Fruit fly (Drosophila melanogaster) whole organism, embryonic: ENCODE data around the gene CG33235.

ENCODE experiments used
- Aef1 ChIP-seq: fragments of 200-800 bp; sonication (Bioruptor generic); IDR thresholded peaks from 3 replicates; pipeline ENCODE4 v1.3.6; 2022; ENCODE audit warnings: missing biosample characterization, missing genetic modification characterization
- Antp ChIP-seq: fragments of 200-800 bp; sonication (Bioruptor generic); optimal IDR thresholded peaks from 3 replicates; lab custom pipeline; 2016; ENCODE audit warnings: missing biosample characterization, missing genetic modification characterization
- B-H1 ChIP-seq: fragments of 200-800 bp; sonication (Bioruptor generic); IDR thresholded peaks from 3 replicates; pipeline ENCODE4 v1.3.6; 2022; ENCODE audit warnings: missing biosample characterization, missing genetic modification characterization
- Blimp-1 ChIP-seq: fragments of 200-800 bp; sonication (Bioruptor generic); optimal IDR thresholded peaks from 3 replicates; lab custom pipeline; 2018; ENCODE audit warnings: missing biosample characterization, missing genetic modification characterization, mild to moderate bottlenecking, moderate library complexity, missing genetic modification reagents
- CG10462 ChIP-seq: fragments of 200-800 bp; sonication (Bioruptor generic); optimal IDR thresholded peaks from 2 replicates; lab custom pipeline; 2016; ENCODE audit warnings: missing biosample characterization, missing genetic modification characterization
- CG10654 ChIP-seq: fragments of 200-800 bp; sonication (Bioruptor generic); optimal IDR thresholded peaks from 2 replicates; lab custom pipeline; 2016; ENCODE audit warnings: missing biosample characterization, missing genetic modification characterization
- CG12391 ChIP-seq: fragments of 200-800 bp; sonication (Bioruptor generic); optimal IDR thresholded peaks from 3 replicates; lab custom pipeline; 2018; ENCODE audit warnings: missing biosample characterization, mild to moderate bottlenecking, missing genetic modification characterization, moderate library complexity
- CG14014 ChIP-seq: fragments of 200-800 bp; sonication (Bioruptor generic); IDR thresholded peaks from 2 replicates; pipeline ENCODE4 v1.3.6; 2022; ENCODE audit warnings: missing biosample characterization, missing genetic modification characterization
- CG14441 ChIP-seq: fragments of 200-800 bp; sonication (Bioruptor generic); IDR thresholded peaks from 2 replicates; pipeline ENCODE4 v1.3.6; 2022; ENCODE audit warnings: missing biosample characterization, missing genetic modification characterization
- CG15011 ChIP-seq: fragments of 200-800 bp; sonication (Bioruptor generic); optimal IDR thresholded peaks from 3 replicates; lab custom pipeline; 2018; ENCODE audit warnings: missing biosample characterization, mild to moderate bottlenecking, missing genetic modification characterization
- CG1529 ChIP-seq: fragments of 200-800 bp; sonication (Bioruptor generic); optimal IDR thresholded peaks from 3 replicates; lab custom pipeline; 2018; ENCODE audit warnings: missing biosample characterization, missing genetic modification characterization
- CG16815 ChIP-seq: fragments of 200-800 bp; sonication (Bioruptor generic); optimal IDR thresholded peaks from 3 replicates; lab custom pipeline; 2017; ENCODE audit warnings: missing biosample characterization, mild to moderate bottlenecking, missing genetic modification characterization
- CG17802 ChIP-seq: fragments of 200-800 bp; sonication (Bioruptor generic); optimal IDR thresholded peaks from 2 replicates; lab custom pipeline; 2018; ENCODE audit warnings: missing biosample characterization, mild to moderate bottlenecking, missing genetic modification characterization, moderate library complexity
- CG18764 ChIP-seq: fragments of 200-800 bp; sonication (Bioruptor generic); optimal IDR thresholded peaks from 3 replicates; lab custom pipeline; 2016; ENCODE audit warnings: missing biosample characterization, missing genetic modification characterization
- CG30403 ChIP-seq: fragments of 200-800 bp; sonication (Bioruptor generic); optimal IDR thresholded peaks from 3 replicates; lab custom pipeline; 2016; ENCODE audit warnings: missing biosample characterization, missing genetic modification characterization
- CG3163 ChIP-seq: fragments of 200-800 bp; sonication (Bioruptor generic); optimal IDR thresholded peaks from 3 replicates; lab custom pipeline; 2016; ENCODE audit warnings: missing biosample characterization, missing genetic modification characterization
- CG33213 ChIP-seq: fragments of 200-800 bp; sonication (Bioruptor generic); optimal IDR thresholded peaks from 3 replicates; lab custom pipeline; 2016; ENCODE audit warnings: missing biosample characterization, missing genetic modification characterization
- CG34376 ChIP-seq: fragments of 200-800 bp; sonication (Bioruptor generic); optimal IDR thresholded peaks from 2 replicates; lab custom pipeline; 2018; ENCODE audit warnings: missing biosample characterization, mild to moderate bottlenecking, missing genetic modification characterization
- CG4707 ChIP-seq: fragments of 200-800 bp; sonication (Bioruptor generic); optimal IDR thresholded peaks from 2 replicates; lab custom pipeline; 2018; ENCODE audit warnings: missing biosample characterization, mild to moderate bottlenecking, missing genetic modification characterization, moderate library complexity
- CG7357 ChIP-seq: fragments of 200-800 bp; sonication (Bioruptor generic); IDR thresholded peaks from 3 replicates; pipeline ENCODE4 v1.3.6; 2022; ENCODE audit warnings: missing biosample characterization, missing genetic modification characterization
- CG8290 ChIP-seq, 3 experiments: fragments of 200-800 bp; sonication (Bioruptor generic); optimal IDR thresholded peaks; 2 replicates each; lab custom pipeline; 2016 to 2019; ENCODE audit warnings: missing biosample characterization in 3 of 3, missing genetic modification characterization in 3 of 3, mild to moderate bottlenecking in 2 of 3, moderate library complexity in 1 of 3
- Camta ChIP-seq: fragments of 200-800 bp; sonication (Bioruptor generic); optimal IDR thresholded peaks from 2 replicates; lab custom pipeline; 2016; ENCODE audit warnings: missing biosample characterization, missing genetic modification characterization
- Drgx ChIP-seq: fragments of 200-800 bp; sonication (Bioruptor generic); IDR thresholded peaks from 2 replicates; pipeline ENCODE4 v1.3.6; 2022; ENCODE audit warnings: missing biosample characterization, missing genetic modification characterization
- HLH3B ChIP-seq: fragments of 200-800 bp; sonication (Bioruptor generic); IDR thresholded peaks from 2 replicates; pipeline ENCODE4 v1.3.6; 2022; ENCODE audit warnings: missing biosample characterization, missing genetic modification characterization
- HmgZ ChIP-seq: fragments of 200-800 bp; sonication (Bioruptor generic); optimal IDR thresholded peaks from 2 replicates; lab custom pipeline; 2018; ENCODE audit warnings: missing biosample characterization, mild to moderate bottlenecking, missing genetic modification characterization
- Oli ChIP-seq: fragments of 200-800 bp; sonication (Bioruptor generic); optimal IDR thresholded peaks from 2 replicates; lab custom pipeline; 2018; ENCODE audit warnings: missing biosample characterization, mild to moderate bottlenecking, missing genetic modification characterization, moderate library complexity
- Xbp1 ChIP-seq: fragments of 200-800 bp; sonication (Bioruptor generic); optimal IDR thresholded peaks from 3 replicates; lab custom pipeline; 2016; ENCODE audit warnings: missing biosample characterization, mild to moderate bottlenecking, missing genetic modification characterization
- Xrp1 ChIP-seq: fragments of 200-800 bp; sonication (Bioruptor generic); IDR thresholded peaks from 2 replicates; pipeline ENCODE4 v1.3.6; 2022; ENCODE audit warnings: missing biosample characterization, missing genetic modification characterization
- amos ChIP-seq: fragments of 200-800 bp; sonication (Bioruptor generic); IDR thresholded peaks from 2 replicates; pipeline ENCODE4 v1.3.6; 2022; ENCODE audit warnings: missing biosample characterization, missing genetic modification characterization; ENCODE audit not compliant: partially characterized antibody
- ara ChIP-seq: fragments of 200-800 bp; sonication (Bioruptor generic); IDR thresholded peaks from 2 replicates; pipeline ENCODE4 v1.3.6; 2022; ENCODE audit warnings: missing biosample characterization, missing genetic modification characterization
- ash1 ChIP-seq: fragments of 200-800 bp; sonication (Bioruptor generic); optimal IDR thresholded peaks from 2 replicates; lab custom pipeline; 2018; ENCODE audit warnings: missing biosample characterization, mild to moderate bottlenecking, missing genetic modification characterization
- bsh ChIP-seq, 2 experiments: fragments of 200-800 bp; sonication (Bioruptor generic); optimal IDR thresholded peaks; 2 replicates each; lab custom pipeline; 2017 to 2018; ENCODE audit warnings: mild to moderate bottlenecking in 2 of 2, missing biosample characterization in 2 of 2, missing genetic modification characterization in 2 of 2, moderate library complexity in 1 of 2
- cwo ChIP-seq: fragments of 200-800 bp; sonication (Bioruptor generic); optimal IDR thresholded peaks from 3 replicates; lab custom pipeline; 2017; ENCODE audit warnings: missing biosample characterization, missing genetic modification characterization, mild to moderate bottlenecking, moderate library complexity, missing genetic modification reagents
- dimm ChIP-seq: fragments of 200-800 bp; sonication (Bioruptor generic); IDR thresholded peaks from 2 replicates; pipeline ENCODE4 v1.3.6; 2022; ENCODE audit warnings: missing biosample characterization, missing genetic modification characterization
- ems ChIP-seq: fragments of 200-800 bp; sonication (Bioruptor generic); optimal IDR thresholded peaks from 3 replicates; lab custom pipeline; 2016; ENCODE audit warnings: missing biosample characterization, missing genetic modification characterization
- esg ChIP-seq: fragments of 200-800 bp; sonication (Bioruptor generic); conservative IDR thresholded peaks from 2 replicates; pipeline ENCODE4 v1.3.6; 2022; ENCODE audit warnings: missing biosample characterization, missing genetic modification characterization
- hth ChIP-seq: fragments of >200 bp; optimal IDR thresholded peaks from 2 replicates; lab custom pipeline; 2017; ENCODE audit warnings: inconsistent platforms
- lab ChIP-seq: fragments of 200-800 bp; sonication (Bioruptor generic); optimal IDR thresholded peaks from 3 replicates; lab custom pipeline; 2017; ENCODE audit warnings: missing biosample characterization, missing genetic modification characterization, mild to moderate bottlenecking, moderate library complexity, missing genetic modification reagents
- onecut ChIP-seq: fragments of 200-800 bp; sonication (Bioruptor generic); IDR thresholded peaks from 2 replicates; pipeline ENCODE4 v1.3.6; 2022; ENCODE audit warnings: missing biosample characterization, missing genetic modification characterization
- org-1 ChIP-seq: fragments of 200-800 bp; sonication (Bioruptor generic); optimal IDR thresholded peaks from 2 replicates; lab custom pipeline; 2017; ENCODE audit warnings: missing biosample characterization, missing genetic modification characterization
- pb ChIP-seq: fragments of 200-800 bp; sonication (Bioruptor generic); optimal IDR thresholded peaks from 3 replicates; lab custom pipeline; 2016; ENCODE audit warnings: missing biosample characterization, missing genetic modification characterization
- pho ChIP-seq: fragments of 200-800 bp; sonication (Bioruptor generic); optimal IDR thresholded peaks from 2 replicates; lab custom pipeline; 2016; ENCODE audit warnings: missing biosample characterization, missing genetic modification characterization
- pnt ChIP-seq: fragments of 200-800 bp; sonication (Bioruptor generic); optimal IDR thresholded peaks from 3 replicates; lab custom pipeline; 2016; ENCODE audit warnings: missing biosample characterization, missing genetic modification characterization
- ranshi ChIP-seq: fragments of 200-800 bp; sonication (Bioruptor generic); IDR thresholded peaks from 2 replicates; pipeline ENCODE4 v1.3.6; 2022; ENCODE audit warnings: missing biosample characterization, missing genetic modification characterization
- sisA ChIP-seq: fragments of 200-800 bp; sonication (Bioruptor generic); IDR thresholded peaks from 2 replicates; pipeline ENCODE4 v1.3.6; 2022; ENCODE audit warnings: missing biosample characterization, missing genetic modification characterization
- slp2 ChIP-seq: fragments of 200-800 bp; sonication (Bioruptor generic); optimal IDR thresholded peaks from 2 replicates; lab custom pipeline; 2016; ENCODE audit warnings: missing biosample characterization, missing genetic modification characterization
- tin ChIP-seq: fragments of 200-800 bp; sonication (Bioruptor generic); optimal IDR thresholded peaks from 3 replicates; lab custom pipeline; 2016; ENCODE audit warnings: missing biosample characterization, missing genetic modification characterization
- tna ChIP-seq: fragments of 200-800 bp; sonication (Bioruptor generic); IDR thresholded peaks from 2 replicates; pipeline ENCODE4 v1.3.6; 2022; ENCODE audit warnings: missing biosample characterization, missing genetic modification characterization; ENCODE audit not compliant: partially characterized antibody
- toy ChIP-seq: fragments of 200-800 bp; sonication (Bioruptor generic); IDR thresholded peaks from 2 replicates; pipeline ENCODE4 v1.3.6; 2022; ENCODE audit warnings: missing biosample characterization, missing genetic modification characterization
- twi ChIP-seq: fragments of 200-800 bp; optimal IDR thresholded peaks from 2 replicates; lab custom pipeline; 2019; ENCODE audit warnings: missing biosample characterization, mild to moderate bottlenecking, missing genetic modification characterization, moderate library complexity
- zen ChIP-seq: fragments of 200-800 bp; sonication (Bioruptor generic); optimal IDR thresholded peaks from 3 replicates; lab custom pipeline; 2018; ENCODE audit warnings: missing biosample characterization, mild to moderate bottlenecking, missing genetic modification characterization, moderate library complexity

Gene CG33235

DNA sequence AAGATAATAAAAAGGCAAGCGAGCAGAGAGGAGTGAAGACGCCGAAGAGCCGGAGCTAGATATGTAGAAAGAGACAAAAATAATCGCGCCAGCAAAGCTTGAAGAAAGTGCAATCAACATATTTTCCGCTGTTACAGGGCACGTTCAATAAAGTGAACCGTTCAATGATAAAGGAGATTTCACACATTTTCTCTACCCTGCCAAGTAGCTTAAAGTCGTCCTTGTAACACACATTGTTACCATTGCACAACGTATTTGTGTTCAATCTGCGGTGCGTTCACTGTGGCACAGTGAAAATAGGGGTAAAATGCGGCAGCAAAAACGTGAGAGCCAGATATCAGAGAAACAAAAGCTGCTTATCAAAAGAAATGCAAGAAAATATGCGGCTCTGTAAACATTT lies 8.1 kb upstream of the CG33235 start (continued):
- peak; percentile 8 for TF ChIP-seq Camta (GFP tag; lab: Kevin White, UChicago)
- TF ChIP-seq tna (GFP tag; lab: Robert Waterston, UW), result no peak
- peak; percentile 67 for TF ChIP-seq sisA (GFP tag; lab: Robert Waterston, UW)
- TF ChIP-seq ara, result peak; percentile 56; the same call in 1 of the 2 replicates
- TF ChIP-seq CG10654 (GFP tag; lab: Kevin White, UChicago), result peak; percentile 36
- peak; percentile 2 for TF ChIP-seq CG33213 (GFP tag; lab: Kevin White, UChicago)
- TF ChIP-seq CG18764, result peak; percentile 18
- no peak for TF ChIP-seq pho
- peak; percentile 40 for TF ChIP-seq Oli
- peak; percentile 55; the same call in 1 of the 2 replicates for TF ChIP-seq ranshi
- TF ChIP-seq bsh (GFP tag; optimal IDR thresholded peaks at IDR 0.05; lab: Kevin White, UChicago), result peak in 1 of 2 experiments; percentile 71
- TF ChIP-seq CG3163, result no peak
- no peak for TF ChIP-seq CG15011
- TF ChIP-seq CG10462 (GFP tag; lab: Kevin White, UChicago), result no peak
- TF ChIP-seq HmgZ (tag; lab: Kevin White, UChicago), result no peak
- TF ChIP-seq Xbp1 (GFP tag; lab: Kevin White, UChicago), result peak; percentile 60
- TF ChIP-seq CG34376, result no peak
- no peak for TF ChIP-seq Aef1 (GFP tag; lab: Robert Waterston, UW)
- peak; percentile 15 for TF ChIP-seq CG4707 (GFP tag; lab: Kevin White, UChicago)
- no peak; the same call in 2 of the 3 replicates for TF ChIP-seq B-H1 (GFP tag; lab: Robert Waterston, UW)
- peak; percentile 63; the same call in 1 of the 2 replicates for TF ChIP-seq Xrp1 (GFP tag; lab: Robert Waterston, UW)
- TF ChIP-seq Antp (GFP tag; lab: Kevin White, UChicago), result peak; percentile 59
- no peak for TF ChIP-seq CG8290 (GFP tag; optimal IDR thresholded peaks at IDR 0.05; lab: Kevin White, UChicago)
- peak in 1 of 2 experiments; percentile 62 for TF ChIP-seq CG8290 (tag; optimal IDR thresholded peaks at IDR 0.05; lab: Kevin White, UChicago)
- TF ChIP-seq CG30403 (GFP tag; lab: Kevin White, UChicago), result peak; percentile 39
- TF ChIP-seq toy (GFP tag; lab: Robert Waterston, UW), result no peak
- peak; percentile 25 for TF ChIP-seq lab (GFP tag; lab: Kevin White, UChicago)
- TF ChIP-seq tin, result peak; percentile 42
- 0 out of 3 replicates have a peak, but pooled peaks have one; percentile 21 for TF ChIP-seq CG7357 (GFP tag; lab: Robert Waterston, UW)
- 0 out of 2 replicates have a peak, but pooled peaks have one; percentile 18 for TF ChIP-seq CG14014 (GFP tag; lab: Robert Waterston, UW)
- TF ChIP-seq dimm (GFP tag; lab: Robert Waterston, UW), result no peak
- TF ChIP-seq zen (tag; lab: Kevin White, UChicago), result no peak
- TF ChIP-seq CG1529 (GFP tag; lab: Kevin White, UChicago), result peak; percentile 35
- peak; percentile 59 for TF ChIP-seq pnt (GFP tag; lab: Kevin White, UChicago)
- TF ChIP-seq HLH3B, result peak; percentile 39; the same call in 1 of the 2 replicates
- TF ChIP-seq Drgx, result peak; percentile 57
- TF ChIP-seq CG14441 (GFP tag; lab: Robert Waterston, UW), result peak; percentile 61
- peak; percentile 24 for TF ChIP-seq slp2 (GFP tag; lab: Kevin White, UChicago)
- 0 out of 2 replicates have a peak, but pooled peaks have one; percentile 13 for TF ChIP-seq esg
- TF ChIP-seq amos (GFP tag; lab: Robert Waterston, UW), result no peak
- TF ChIP-seq hth (lab: Kevin White, UChicago), result no peak
- TF ChIP-seq onecut (GFP tag; lab: Robert Waterston, UW), result 0 out of 2 replicates have a peak, but pooled peaks have one; percentile 22
- peak; percentile 37 for TF ChIP-seq pb (GFP tag; lab: Kevin White, UChicago)
- peak; percentile 19 for TF ChIP-seq org-1 (GFP tag; lab: Kevin White, UChicago)
- no peak for TF ChIP-seq ash1 (GFP tag; lab: Kevin White, UChicago)
- peak; percentile 22 for TF ChIP-seq CG16815 (GFP tag; lab: Kevin White, UChicago)
- TF ChIP-seq Blimp-1 (GFP tag; lab: Kevin White, UChicago), result peak; percentile 47
- TF ChIP-seq cwo (GFP tag; lab: Kevin White, UChicago), result no peak
- TF ChIP-seq ems (GFP tag; lab: Kevin White, UChicago), result peak; percentile 29
- no peak for TF ChIP-seq twi (tag; lab: Kevin White, UChicago)
- peak; percentile 29 for TF ChIP-seq CG12391 (tag; lab: Kevin White, UChicago)
- peak; percentile 23 for TF ChIP-seq CG17802
